Fruit fly (Drosophila melanogaster): ENCODE data around the gene CG32640.

Gene CG32640

DNA sequence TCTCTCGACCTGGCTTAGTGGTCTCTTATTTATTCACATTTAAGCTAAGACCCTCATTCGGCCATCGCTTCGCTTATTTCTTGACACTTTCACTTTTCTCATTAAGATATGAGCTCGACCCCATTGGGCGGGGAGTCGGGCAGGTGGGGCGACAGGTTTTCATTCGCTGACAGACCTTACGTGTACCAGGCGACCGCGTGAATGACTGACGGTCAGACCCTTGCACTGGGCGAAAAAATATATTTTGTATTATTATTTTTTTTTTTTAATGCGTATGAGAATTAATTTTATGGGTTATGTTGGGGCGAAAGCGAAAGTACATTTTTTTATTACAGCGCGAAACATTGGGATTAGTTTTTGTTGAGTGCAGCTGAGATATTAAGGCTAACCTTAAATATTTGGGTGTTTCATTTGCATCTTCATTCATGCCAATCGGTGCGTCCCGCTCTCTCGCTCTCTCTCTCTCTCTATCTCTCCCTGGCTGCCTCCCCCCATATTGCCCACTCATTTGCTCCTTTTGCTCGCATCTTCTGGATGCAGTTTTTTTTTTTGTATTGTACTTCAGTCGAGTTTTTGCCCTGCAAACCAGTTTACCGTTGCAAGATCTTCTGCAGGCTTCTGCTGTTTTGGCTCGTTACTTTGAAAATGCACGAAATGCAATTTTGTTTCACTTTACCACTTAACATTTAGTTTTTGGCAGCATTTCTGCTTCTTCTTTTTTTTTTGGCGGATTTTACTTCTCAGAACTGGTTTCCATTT is 40.7 kb upstream of the CG32640 start (continued):
- TF ChIP-seq Hr78 (GFP tag; optimal IDR thresholded peaks at IDR 0.05) = peak in 1 of 2 experiments; percentile 62
- no peak for TF ChIP-seq jumu (GFP tag; optimal IDR thresholded peaks at IDR 0.05)
- TF ChIP-seq PHDP (tag; optimal IDR thresholded peaks at IDR 0.05) = peak; percentile 42
- TF ChIP-seq Aef1 (GFP tag; IDR thresholded peaks at IDR 0.05) = peak; percentile 27; the same call in 1 of the 3 replicates
- peak; percentile 58 for TF ChIP-seq ap (GFP tag; IDR thresholded peaks at IDR 0.05)
- no peak for TF ChIP-seq peb (GFP tag; IDR thresholded peaks at IDR 0.05)
- peak; percentile 48; the same call in 1 of the 2 replicates for TF ChIP-seq sob (GFP tag; IDR thresholded peaks at IDR 0.05)
- peak; percentile 69 for TF ChIP-seq stc (GFP tag; IDR thresholded peaks at IDR 0.05)
- peak; percentile 68 for TF ChIP-seq tgo (GFP tag; IDR thresholded peaks at IDR 0.05)
- TF ChIP-seq nau (GFP tag; optimal IDR thresholded peaks at IDR 0.05) = no peak
- TF ChIP-seq CG1024 (GFP tag; IDR thresholded peaks at IDR 0.05) = peak; percentile 40
- no peak for TF ChIP-seq gsb (GFP tag; IDR thresholded peaks at IDR 0.05)
- TF ChIP-seq mirr (GFP tag; optimal IDR thresholded peaks at IDR 0.05) = no peak
- TF ChIP-seq CG32772 (GFP tag; IDR thresholded peaks at IDR 0.05) = peak; percentile 73; the same call in 1 of the 2 replicates
- TF ChIP-seq bcd (GFP tag; optimal IDR thresholded peaks at IDR 0.05) = peak; percentile 43
- no peak for TF ChIP-seq CG6175 (GFP tag; IDR thresholded peaks at IDR 0.05)
- peak; percentile 72 for TF ChIP-seq CG2678 (tag; optimal IDR thresholded peaks at IDR 0.05)
- TF ChIP-seq CG14441 (GFP tag; IDR thresholded peaks at IDR 0.05) = peak; percentile 66
- no peak for TF ChIP-seq CG15073 (GFP tag; optimal IDR thresholded peaks at IDR 0.05)
- no peak for TF ChIP-seq unc-4 (GFP tag; IDR thresholded peaks at IDR 0.05; ENCODE audit: partially characterized antibody)
- 0 out of 2 replicates have a peak, but pooled peaks have one; percentile 8 for TF ChIP-seq CG4404 (GFP tag; IDR thresholded peaks at IDR 0.05)
- no peak for TF ChIP-seq MBD-R2 (GFP tag; IDR thresholded peaks at IDR 0.05)
- TF ChIP-seq Hmr (GFP tag; optimal IDR thresholded peaks at IDR 0.05) = no peak
- peak; percentile 66; the same call in 1 of the 2 replicates for TF ChIP-seq ttk (GFP tag; IDR thresholded peaks at IDR 0.05)
- no peak for TF ChIP-seq fd64A (GFP tag; optimal IDR thresholded peaks at IDR 0.05)
- TF ChIP-seq da (GFP tag; optimal IDR thresholded peaks at IDR 0.05) = no peak
- peak; percentile 39; the same call in 1 of the 4 replicates for TF ChIP-seq Gug (GFP tag; IDR thresholded peaks at IDR 0.05)
- peak; percentile 67; the same call in 1 of the 3 replicates for TF ChIP-seq so (GFP tag; IDR thresholded peaks at IDR 0.05)
- TF ChIP-seq sens (GFP tag) = peak; percentile 73
- TF ChIP-seq gcm (GFP tag; optimal IDR thresholded peaks at IDR 0.05) = peak; percentile 20
- TF ChIP-seq tap (tag; optimal IDR thresholded peaks at IDR 0.05) = no peak
- no peak for TF ChIP-seq wek (GFP tag; optimal IDR thresholded peaks at IDR 0.05)
- peak; percentile 61 for TF ChIP-seq CG7839 (tag; optimal IDR thresholded peaks at IDR 0.05)
- TF ChIP-seq ken (GFP tag; IDR thresholded peaks at IDR 0.05) = peak; percentile 87
- TF ChIP-seq Oaz (GFP tag; IDR thresholded peaks at IDR 0.05) = 0 out of 2 replicates have a peak, but pooled peaks have one; percentile 10
- peak; percentile 14 for TF ChIP-seq CG4424 (GFP tag; optimal IDR thresholded peaks at IDR 0.05)
- peak; percentile 73 for TF ChIP-seq Xrp1 (GFP tag; IDR thresholded peaks at IDR 0.05)
- TF ChIP-seq CG13424 (tag; optimal IDR thresholded peaks at IDR 0.05) = peak; percentile 50
- peak; percentile 17 for TF ChIP-seq CG14710 (tag; optimal IDR thresholded peaks at IDR 0.05)
- peak; percentile 49; the same call in 1 of the 2 replicates for TF ChIP-seq E2f2 (GFP tag; IDR thresholded peaks at IDR 0.05)
- peak; percentile 72 for TF ChIP-seq nmo (GFP tag; optimal IDR thresholded peaks at IDR 0.05)
- peak; percentile 21 for TF ChIP-seq lbe (GFP tag; optimal IDR thresholded peaks at IDR 0.05)
- TF ChIP-seq CG31388 (GFP tag; optimal IDR thresholded peaks at IDR 0.05) = no peak
- TF ChIP-seq chm (GFP tag; IDR thresholded peaks at IDR 0.05) = 0 out of 2 replicates have a peak, but pooled peaks have one; percentile 13
- TF ChIP-seq CG18262 (tag; optimal IDR thresholded peaks at IDR 0.05) = peak; percentile 55
- no peak for TF ChIP-seq cad (GFP tag; optimal IDR thresholded peaks at IDR 0.05)
- TF ChIP-seq phol (tag; optimal IDR thresholded peaks at IDR 0.05) = peak; percentile 47
- TF ChIP-seq ase (GFP tag; IDR thresholded peaks at IDR 0.05) = peak; percentile 71; the same call in 2 of the 3 replicates
- TF ChIP-seq crol (GFP tag; IDR thresholded peaks at IDR 0.05) = peak; percentile 31; the same call in 1 of the 2 replicates
- no peak for TF ChIP-seq CG6654 (GFP tag; optimal IDR thresholded peaks at IDR 0.05)

All from whole organism, embryonic.